Worm (Caenorhabditis elegans): ENCODE measurements around the gene AH9.1.

The AH9.1 gene

DNA sequence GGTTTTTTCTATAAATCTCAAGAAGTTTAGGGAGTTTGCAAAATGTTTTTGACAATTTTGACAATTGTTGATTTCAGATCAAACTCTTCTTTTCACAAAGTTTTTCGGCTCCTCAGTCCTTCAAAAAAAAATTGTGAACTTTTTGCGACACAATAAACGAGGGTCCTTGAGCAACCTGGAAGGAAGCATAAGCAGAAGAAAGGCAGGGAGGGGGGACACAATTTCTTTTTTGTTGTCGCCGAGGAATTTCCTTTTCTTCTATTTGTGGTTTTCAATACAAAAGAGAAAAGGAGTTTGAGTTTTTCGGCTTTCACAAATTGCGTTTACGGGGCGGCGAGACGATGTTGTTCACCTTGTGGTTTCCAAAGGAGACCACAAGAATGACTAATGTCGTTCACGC lies 20.0 kb upstream of the AH9.1 start:
- TF ChIP-seq ZK546.5 (tag; optimal IDR thresholded peaks at IDR 0.05) (no peak), zag-1 (tag; optimal IDR thresholded peaks at IDR 0.05) (no peak), spr-3 (GFP tag; optimal IDR thresholded peaks at IDR 0.05) (no peak), ctbp-1 (GFP tag; IDR thresholded peaks at IDR 0.05) (no peak), snpc-1.2 (GFP tag; IDR thresholded peaks at IDR 0.05) (no peak), F44E2.7 (GFP tag; IDR thresholded peaks at IDR 0.05) (no peak), jun-1 (tag; optimal IDR thresholded peaks at IDR 0.05) (no peak), fkh-10 (GFP tag; optimal IDR thresholded peaks at IDR 0.05) (peak; percentile 81), unc-62 (GFP tag; optimal IDR thresholded peaks at IDR 0.05 in 1 of 2) (peak in 1 of 2 experiments; percentile 31), unc-62 (tag; optimal IDR thresholded peaks at IDR 0.05) (no peak)

DNA sequence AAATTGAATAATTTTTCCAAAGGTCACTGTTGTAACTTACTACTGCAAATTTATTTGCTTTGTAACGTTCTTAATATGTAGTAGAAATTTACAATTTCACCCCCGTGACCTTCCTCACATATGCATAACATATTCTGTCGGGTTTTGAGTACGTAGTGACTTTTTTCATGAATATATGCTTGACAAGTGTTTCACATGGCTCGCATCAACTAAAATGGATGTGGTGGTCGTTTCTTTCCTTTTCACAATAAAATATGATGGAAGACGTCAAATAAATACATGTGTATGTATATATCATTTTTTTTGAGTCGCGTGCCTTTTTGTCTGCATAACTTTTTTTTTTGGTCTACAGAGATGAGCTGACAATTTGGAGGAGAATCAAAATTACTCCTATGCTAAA lies 19.6 kb upstream of the AH9.1 start:
- TF ChIP-seq unc-62 (GFP tag; optimal IDR thresholded peaks at IDR 0.05 in 1 of 2): peak in 1 of 2 experiments; percentile 79
- no peak for TF ChIP-seq unc-62 (tag; optimal IDR thresholded peaks at IDR 0.05)
- no peak for TF ChIP-seq tra-1 (GFP tag; IDR thresholded peaks at IDR 0.05)

DNA sequence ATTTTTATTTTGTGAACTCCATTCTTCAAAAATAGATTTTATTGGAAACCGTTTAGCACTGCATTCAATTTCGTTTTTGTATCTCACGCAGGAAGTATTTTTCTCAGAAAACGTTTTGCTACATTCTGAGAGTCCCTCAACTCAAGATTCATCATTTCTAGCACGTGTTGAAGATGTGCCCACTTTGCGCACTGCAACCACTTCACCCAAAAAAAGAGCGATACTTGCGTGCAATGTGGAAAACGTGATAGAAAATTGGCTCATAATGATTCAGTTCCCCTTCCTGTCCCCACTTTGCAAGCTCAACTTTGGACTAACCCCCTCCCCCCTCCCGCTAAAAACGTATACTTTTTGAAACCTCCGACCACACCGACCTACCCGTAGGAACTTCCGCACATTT lies 18.3 kb upstream of the AH9.1 start:
- peak in 1 of 2 experiments; percentile 3 for TF ChIP-seq mdl-1 (tag; optimal IDR thresholded peaks at IDR 0.05)
- no peak for TF ChIP-seq Y75B8A.6 (GFP tag; IDR thresholded peaks at IDR 0.05)
- peak; percentile 50; the same call in 1 of the 2 replicates for TF ChIP-seq ctbp-1 (GFP tag; IDR thresholded peaks at IDR 0.05)

DNA sequence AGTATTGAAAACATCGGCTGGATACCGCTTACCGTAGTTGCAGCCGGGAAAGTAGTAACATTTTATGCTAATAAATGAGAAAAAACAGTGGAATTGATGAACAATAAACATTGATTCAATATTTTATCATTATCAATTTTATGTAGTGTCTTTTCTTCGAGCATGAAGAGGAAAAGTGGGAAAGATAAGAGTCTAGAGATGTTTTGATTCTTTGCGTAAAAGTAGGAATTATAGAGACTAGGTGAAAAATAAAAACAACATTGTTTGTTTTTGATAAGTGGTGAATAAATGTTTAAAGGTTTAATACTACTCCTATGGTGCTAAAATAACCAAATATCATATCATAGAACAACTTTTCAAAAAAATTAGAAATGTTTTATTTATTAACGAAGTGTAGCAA lies 15.6 kb upstream of the AH9.1 start:
- TF ChIP-seq tag-97 (GFP tag; IDR thresholded peaks at IDR 0.05) (no peak), ceh-44 (GFP tag; IDR thresholded peaks at IDR 0.05) (no peak), ceh-20 (GFP tag; IDR thresholded peaks at IDR 0.05) (no peak), daf-8 (GFP tag; IDR thresholded peaks at IDR 0.05) (no peak), dmd-6 (GFP tag; IDR thresholded peaks at IDR 0.05) (no peak), dve-1 (tag; optimal IDR thresholded peaks at IDR 0.05; ENCODE audit: insufficient read depth) (peak; percentile 13), rbr-2 (tag; optimal IDR thresholded peaks at IDR 0.05) (no peak), lin-38 (GFP tag; IDR thresholded peaks at IDR 0.05) (no peak), nhr-28 (tag; optimal IDR thresholded peaks at IDR 0.05) (peak; percentile 4), nhr-237 (tag; optimal IDR thresholded peaks at IDR 0.05) (no peak), fos-1 (tag; optimal IDR thresholded peaks at IDR 0.05) (no peak), daf-16 (GFP tag; optimal IDR thresholded peaks at IDR 0.05) (no peak), daf-16 (tag; optimal IDR thresholded peaks at IDR 0.05) (peak; percentile 93)

DNA sequence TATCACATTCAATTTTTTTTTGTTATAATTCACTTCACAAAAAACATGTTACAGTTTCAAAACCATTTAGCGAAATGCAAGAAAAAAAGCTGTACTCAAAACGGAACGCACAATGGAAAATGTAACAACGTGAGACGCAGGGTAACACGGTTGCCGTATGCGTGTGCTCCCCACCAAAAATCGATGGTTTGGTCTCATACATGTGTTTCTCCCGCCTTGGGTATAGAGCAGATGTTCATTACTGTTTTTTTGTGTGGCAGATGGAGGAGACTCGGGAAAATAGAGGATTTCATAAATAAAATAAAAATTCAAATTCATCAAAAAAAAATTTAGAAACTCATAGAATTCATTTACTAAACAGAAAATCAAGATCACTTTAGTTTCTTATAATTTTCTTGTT lies 14.2 kb upstream of the AH9.1 start, which contains the start of gene AH9.3:
TSS of gene AH9.3 (minus strand) at position 101 of the 400 bp plus-strand sequence.
- TF ChIP-seq nhr-48 (tag; optimal IDR thresholded peaks at IDR 0.05) (no peak), hlh-11 (tag; optimal IDR thresholded peaks at IDR 0.05) (no peak), ceh-44 (GFP tag; IDR thresholded peaks at IDR 0.05) (no peak), lin-13 (GFP tag; optimal IDR thresholded peaks at IDR 0.05) (no peak), sdz-12 (GFP tag; optimal IDR thresholded peaks at IDR 0.05) (no peak), dmd-9 (GFP tag; IDR thresholded peaks at IDR 0.05) (no peak), cey-2 (tag; optimal IDR thresholded peaks at IDR 0.05; ENCODE audit: borderline replicate concordance, insufficient read depth) (no peak), nhr-102 (tag; optimal IDR thresholded peaks at IDR 0.05) (no peak), skn-1 (tag; optimal IDR thresholded peaks at IDR 0.05) (no peak), duxl-1 (tag; optimal IDR thresholded peaks at IDR 0.05; ENCODE audit: poor library complexity) (no peak), set-16 (GFP tag; IDR thresholded peaks at IDR 0.05) (no peak)
